Fruit fly (Drosophila melanogaster) Kc167 (cell line): Measurements from ENCODE around the gene CG43672.

Source experiments
- Myc ChIP-seq: fragments of >200 bp; optimal IDR thresholded peaks from 2 replicates; lab custom pipeline; 2017; ENCODE audit warnings: missing external identifiers
- Sin3A ChIP-seq: fragments of >200 bp; optimal IDR thresholded peaks from 2 replicates; lab custom pipeline; 2018; ENCODE audit warnings: missing external identifiers
- h ChIP-seq: fragments of >200 bp; optimal IDR thresholded peaks from 3 replicates; lab custom pipeline; 2018; ENCODE audit warnings: missing external identifiers
- insv ChIP-seq: fragments of >200 bp; optimal IDR thresholded peaks from 3 replicates; lab custom pipeline; 2018; ENCODE audit warnings: missing external identifiers
- psq ChIP-seq: fragments of >200 bp; optimal IDR thresholded peaks from 2 replicates; lab custom pipeline; 2017; ENCODE audit warnings: missing external identifiers
- ttk ChIP-seq: sonication (Bioruptor generic); optimal IDR thresholded peaks from 2 replicates; lab custom pipeline; 2017; ENCODE audit warnings: missing external identifiers

CG43672 gene

DNA sequence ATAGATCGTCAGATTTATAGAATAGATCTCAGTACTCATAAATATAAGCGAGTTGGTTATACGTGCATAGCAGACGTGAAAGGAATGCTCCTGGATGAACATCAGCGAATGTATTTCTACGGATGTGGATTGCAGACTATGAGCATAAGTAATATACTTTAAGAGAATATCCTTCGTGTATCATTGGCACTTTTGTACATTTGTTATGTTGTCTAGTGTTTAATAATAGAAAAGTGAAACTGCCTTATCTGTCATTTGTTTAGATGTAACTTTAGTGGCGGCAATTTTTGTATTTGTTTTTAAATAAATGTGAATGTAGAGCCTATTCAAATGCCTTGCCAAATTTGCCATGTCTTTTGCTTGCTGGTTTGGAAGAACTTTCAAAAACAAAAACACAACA, at the start of gene CG43672:
CG43672 (plus strand) TSS at position 301 of the 400 bp plus-strand sequence.
- no peak for TF ChIP-seq ttk (lab: Kevin White, UChicago)

- no peak for TF ChIP-seq insv (lab: Kevin White, UChicago)
- no peak for TF ChIP-seq ttk (lab: Kevin White, UChicago)
- no peak for TF ChIP-seq h (lab: Kevin White, UChicago)
- TF ChIP-seq Myc (lab: Kevin White, UChicago): no peak
Observed at dm6 chrX:15731968-15732367, 40.8 kb upstream of the CG43672 start, which contains the start of gene CG8191. CG8191 (plus strand) TSS chrX:15732178.

DNA sequence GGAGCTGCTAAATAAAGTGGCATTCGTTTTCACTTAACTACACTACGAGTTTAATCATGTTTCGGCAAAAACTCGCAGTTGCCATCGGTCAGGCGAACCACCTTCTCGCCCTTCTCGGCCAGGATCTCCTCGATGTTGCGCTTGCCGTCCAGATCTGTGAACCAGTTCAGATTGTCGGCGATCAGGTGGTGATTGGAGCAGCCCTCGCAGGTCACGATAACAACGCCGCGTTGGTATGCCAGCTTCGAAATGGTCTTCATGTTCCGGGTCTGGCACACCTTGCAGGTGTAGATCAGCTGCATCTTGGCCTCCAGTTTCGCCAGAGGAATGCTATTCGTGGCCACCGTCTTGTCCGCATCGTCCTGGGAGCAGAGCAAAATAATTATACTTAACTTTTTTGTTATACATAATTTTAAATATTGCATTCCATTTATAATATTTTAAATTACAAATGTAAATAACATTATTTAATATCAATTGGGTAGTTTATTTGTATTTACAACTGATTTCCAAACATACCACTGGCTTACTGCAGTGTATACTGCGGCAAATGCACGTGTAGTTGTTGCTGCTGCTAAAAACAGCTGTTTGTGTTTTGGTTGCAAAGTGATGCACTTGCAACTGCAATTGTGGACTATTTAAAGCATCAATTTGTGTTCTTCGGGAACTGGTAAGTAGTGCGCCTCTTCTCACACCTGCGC, 39.4 kb upstream of the CG43672 start:
- no peak for TF ChIP-seq Myc (lab: Kevin White, UChicago)
- TF ChIP-seq Sin3A (lab: Kevin White, UChicago): no peak
- no peak for TF ChIP-seq psq
- no peak for TF ChIP-seq h (lab: Kevin White, UChicago)
- no peak for TF ChIP-seq ttk (lab: Kevin White, UChicago)
- no peak for TF ChIP-seq insv (lab: Kevin White, UChicago)

DNA sequence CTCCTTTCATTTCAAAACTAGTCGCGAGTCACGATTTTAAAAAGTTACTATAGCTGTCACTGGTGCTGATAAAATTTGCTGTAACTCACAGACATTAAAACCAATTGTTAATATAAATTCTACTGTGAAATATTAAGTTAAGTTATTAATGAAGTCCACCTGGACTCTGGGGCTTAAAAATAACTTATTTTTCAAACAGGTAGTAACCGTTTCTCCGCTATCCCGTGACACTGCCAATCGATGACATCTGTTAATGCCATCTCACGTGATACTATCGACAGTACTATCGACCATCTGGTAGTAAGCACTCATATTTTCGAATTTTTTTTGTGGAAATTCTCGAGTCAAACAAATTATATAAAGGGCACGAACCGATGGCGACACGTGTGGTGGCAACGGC, 38.8 kb upstream of the CG43672 start, which contains the start of the genes CG12379 and MagR:
CG12379 (minus strand) TSS at position 2 of the 400 bp plus-strand sequence.
MagR (plus strand) TSS at position 276 of the 400 bp plus-strand sequence.
- no peak for TF ChIP-seq ttk (lab: Kevin White, UChicago)

DNA sequence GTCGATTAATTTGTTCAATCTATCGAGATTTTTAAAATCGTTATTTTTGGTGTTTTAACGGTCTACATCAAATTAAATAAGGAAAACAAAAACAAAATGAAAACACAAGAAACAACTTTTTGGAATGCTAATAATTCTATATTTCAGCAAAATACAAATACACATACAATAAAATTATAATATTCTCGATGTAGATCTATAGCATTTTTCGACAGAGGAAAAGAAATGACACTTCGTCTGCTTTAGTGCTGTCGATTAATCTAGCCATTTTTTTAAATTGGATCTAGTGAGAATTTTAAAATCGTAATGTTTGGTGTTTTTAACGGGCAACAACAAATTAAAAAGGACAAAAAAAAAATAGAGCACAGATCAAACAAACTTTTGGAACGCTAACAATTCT, 35.7 kb upstream of the CG43672 start, which contains the start of gene Arp6:
Arp6 (minus strand) TSS at position 11 of the 400 bp plus-strand sequence.
- TF ChIP-seq Myc (lab: Kevin White, UChicago) (no peak), insv (lab: Kevin White, UChicago) (no peak), h (lab: Kevin White, UChicago) (no peak), psq (no peak), ttk (lab: Kevin White, UChicago) (no peak), Sin3A (lab: Kevin White, UChicago) (no peak)

DNA sequence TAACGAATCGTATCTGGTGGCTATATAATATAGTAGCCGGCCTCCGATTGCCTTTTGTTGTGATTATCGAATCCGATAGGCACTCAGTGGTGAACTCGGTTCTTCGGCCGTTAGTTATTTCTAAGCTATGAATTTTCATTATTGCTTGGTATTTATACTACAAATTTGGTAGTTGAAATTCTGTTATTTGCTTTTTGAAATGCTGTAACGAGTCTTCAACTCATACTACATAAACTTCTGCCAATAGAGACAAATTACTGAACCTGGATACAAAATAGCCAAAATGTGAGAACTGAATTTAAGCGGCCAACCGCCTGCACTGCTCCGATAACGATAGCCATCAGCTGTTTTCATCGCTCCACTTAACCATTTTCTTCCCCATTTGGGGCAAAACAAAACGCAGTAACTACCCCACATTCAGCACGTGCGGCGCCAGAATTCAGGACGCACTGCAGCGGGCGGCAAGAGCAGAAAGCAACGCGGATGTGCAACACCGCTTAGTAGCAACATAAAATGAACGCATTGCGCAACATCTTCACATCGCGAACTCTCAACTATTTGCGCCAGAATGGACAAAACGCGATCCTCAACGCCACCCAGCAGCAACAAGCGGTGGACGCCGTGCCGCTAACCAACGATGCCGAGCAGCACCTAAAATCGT, 33.7 kb upstream of the CG43672 start, which contains the start of the genes CG11679 and CG8206:
CG11679 (minus strand) TSS at position 65 of the 661 bp plus-strand sequence.
CG8206 (plus strand) TSS at position 341 of the 661 bp plus-strand sequence.
- TF ChIP-seq Myc (lab: Kevin White, UChicago): no peak
- TF ChIP-seq h (lab: Kevin White, UChicago): no peak
- TF ChIP-seq ttk (lab: Kevin White, UChicago): no peak
- TF ChIP-seq insv (lab: Kevin White, UChicago): no peak
- TF ChIP-seq Sin3A (lab: Kevin White, UChicago): no peak
- no peak for TF ChIP-seq psq

dm6 chrX:15740288-15740726, 32.5 kb upstream of the CG43672 start:
- TF ChIP-seq psq (no peak), Sin3A (lab: Kevin White, UChicago) (no peak), ttk (lab: Kevin White, UChicago) (no peak), Myc (lab: Kevin White, UChicago) (no peak), h (lab: Kevin White, UChicago) (no peak), insv (lab: Kevin White, UChicago) (no peak)

DNA sequence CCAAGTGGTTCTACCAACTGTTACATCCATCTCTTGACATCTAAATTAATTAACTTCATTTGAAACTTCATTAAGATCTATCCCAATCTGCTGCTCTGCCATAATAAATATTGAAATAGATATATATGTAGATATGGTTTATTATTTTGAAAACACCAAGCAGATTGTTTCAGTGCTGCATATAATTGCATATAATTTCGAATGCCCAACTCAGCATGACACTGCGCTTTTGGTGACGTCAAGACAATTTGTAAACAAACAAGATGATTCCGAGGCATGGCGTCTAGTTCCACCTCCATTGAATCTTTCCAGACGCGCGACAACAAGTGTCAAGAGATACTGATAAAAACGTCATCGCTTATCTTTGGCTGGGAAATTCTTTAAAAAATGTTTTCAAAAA, 31.9 kb upstream of the CG43672 start:
- TF ChIP-seq Myc (lab: Kevin White, UChicago) (no peak), insv (lab: Kevin White, UChicago) (no peak), Sin3A (lab: Kevin White, UChicago) (no peak)

DNA sequence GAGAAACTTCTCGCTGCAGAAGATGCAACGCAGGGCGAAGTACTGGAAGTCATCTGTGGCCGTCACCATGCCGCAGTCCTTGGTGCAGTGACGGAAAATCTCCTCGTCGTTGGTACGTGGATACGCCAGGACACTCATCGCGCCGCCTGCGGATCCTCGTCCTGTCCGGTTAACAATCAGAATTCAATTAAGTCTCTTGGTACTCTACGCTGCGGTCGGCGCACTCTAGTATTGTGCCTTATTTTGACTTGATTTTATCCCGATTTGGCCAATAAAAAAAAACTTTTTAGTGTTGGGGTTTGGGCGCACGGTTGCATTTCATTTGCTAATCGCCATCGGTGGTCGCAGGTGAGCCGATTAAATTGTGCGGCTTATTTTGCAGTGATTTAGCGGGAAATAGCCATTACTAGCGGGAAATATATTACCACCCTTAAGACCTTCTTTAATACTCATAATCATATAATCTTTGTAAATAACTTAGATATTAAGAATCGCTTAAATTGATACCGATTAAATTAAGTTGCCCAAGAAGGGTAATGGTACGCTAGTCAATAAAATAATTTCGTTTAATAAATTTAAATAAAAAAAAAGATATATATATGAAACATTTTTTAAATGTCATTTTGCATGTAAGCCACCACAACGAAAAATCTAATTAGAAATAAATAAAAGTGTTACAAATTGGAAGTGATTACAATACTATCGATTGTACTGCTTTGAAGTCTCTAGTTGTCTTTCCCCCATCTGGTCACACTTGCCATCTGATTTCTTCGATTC, 26.7 kb upstream of the CG43672 start, which contains the start of the genes CG8944 and CCT6:
CG8944 (minus strand) TSS at position 327 of the 777 bp plus-strand sequence.
CCT6 (plus strand) TSS at position 744 of the 777 bp plus-strand sequence.
- TF ChIP-seq ttk (lab: Kevin White, UChicago) (no peak), insv (lab: Kevin White, UChicago) (no peak), h (lab: Kevin White, UChicago) (no peak), Myc (lab: Kevin White, UChicago) (no peak), Sin3A (lab: Kevin White, UChicago) (no peak), psq (no peak)

dm6 chrX:15746682-15747196, 26.0 kb upstream of the CG43672 start:
- TF ChIP-seq Myc (lab: Kevin White, UChicago) (no peak), ttk (lab: Kevin White, UChicago) (no peak), Sin3A (lab: Kevin White, UChicago) (no peak), insv (lab: Kevin White, UChicago) (no peak), psq (no peak), h (lab: Kevin White, UChicago) (no peak)

DNA sequence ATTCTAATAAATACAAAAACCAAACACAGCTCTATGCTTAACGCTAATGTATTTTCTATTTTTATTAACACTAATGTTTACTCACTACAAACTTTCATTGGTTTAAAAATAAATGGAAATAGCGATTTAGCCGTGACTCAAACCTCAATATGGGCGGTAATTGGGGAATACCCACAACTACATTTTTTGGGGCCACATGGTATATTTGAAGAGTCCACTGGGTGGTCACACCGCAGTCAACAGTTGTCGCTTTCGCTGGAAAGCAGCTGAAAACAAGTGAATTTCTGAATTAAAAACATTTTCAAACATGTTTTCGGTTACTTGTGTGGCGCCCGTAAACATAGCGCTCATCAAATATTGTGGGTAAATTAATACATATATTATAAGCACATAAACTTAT, 23.8 kb upstream of the CG43672 start, which contains the start of gene Mvd:
Mvd (plus strand) TSS at position 222 of the 400 bp plus-strand sequence.
- TF ChIP-seq psq: no peak
- TF ChIP-seq Myc (lab: Kevin White, UChicago): no peak
- no peak for TF ChIP-seq Sin3A (lab: Kevin White, UChicago)
- no peak for TF ChIP-seq ttk (lab: Kevin White, UChicago)
